Fruit fly (Drosophila melanogaster) whole organism, embryonic: Measurements from ENCODE around the gene CG13407.
A peak's percentile ranks its signal among the peaks of the same experiment; 100 is the strongest.

Experiments
- Ada2b ChIP-seq: fragments of 200-800 bp; sonication (Bioruptor generic); IDR thresholded peaks from 2 replicates; pipeline ENCODE4 v1.3.6; 2022; ENCODE audit warnings: missing biosample characterization, missing genetic modification characterization
- Antp ChIP-seq: fragments of 200-800 bp; sonication (Bioruptor generic); optimal IDR thresholded peaks from 3 replicates; lab custom pipeline; 2016; ENCODE audit warnings: missing biosample characterization, missing genetic modification characterization
- BtbVII ChIP-seq: fragments of 200-800 bp; sonication (Bioruptor generic); optimal IDR thresholded peaks from 3 replicates; lab custom pipeline; 2017; ENCODE audit warnings: missing biosample characterization, mild to moderate bottlenecking, missing genetic modification characterization
- CG12391 ChIP-seq: fragments of 200-800 bp; sonication (Bioruptor generic); optimal IDR thresholded peaks from 3 replicates; lab custom pipeline; 2018; ENCODE audit warnings: missing biosample characterization, mild to moderate bottlenecking, missing genetic modification characterization, moderate library complexity
- CG12744 ChIP-seq: fragments of 200-800 bp; sonication (Bioruptor generic); optimal IDR thresholded peaks from 2 replicates; lab custom pipeline; 2016; ENCODE audit warnings: missing biosample characterization, missing genetic modification characterization
- CG15696 ChIP-seq: fragments of 200-800 bp; sonication (Bioruptor generic); optimal IDR thresholded peaks from 2 replicates; lab custom pipeline; 2019; ENCODE audit warnings: missing biosample characterization, mild to moderate bottlenecking, missing genetic modification characterization, moderate library complexity
- CG17802 ChIP-seq: fragments of 200-800 bp; sonication (Bioruptor generic); optimal IDR thresholded peaks from 2 replicates; lab custom pipeline; 2018; ENCODE audit warnings: missing biosample characterization, mild to moderate bottlenecking, missing genetic modification characterization, moderate library complexity
- CG2116 ChIP-seq: fragments of 200-800 bp; sonication (Bioruptor generic); optimal IDR thresholded peaks from 3 replicates; lab custom pipeline; 2018; ENCODE audit warnings: missing biosample characterization, mild to moderate bottlenecking, missing genetic modification characterization
- CG2678 ChIP-seq: fragments of 200-800 bp; sonication (Bioruptor generic); optimal IDR thresholded peaks from 3 replicates; lab custom pipeline; 2019; ENCODE audit warnings: missing biosample characterization, mild to moderate bottlenecking, missing genetic modification characterization, moderate library complexity
- CG32772 ChIP-seq: fragments of 200-800 bp; sonication (Bioruptor generic); IDR thresholded peaks from 2 replicates; pipeline ENCODE4 v1.3.6; 2022; ENCODE audit warnings: missing biosample characterization, missing genetic modification characterization
- CG34376 ChIP-seq: fragments of 200-800 bp; sonication (Bioruptor generic); optimal IDR thresholded peaks from 2 replicates; lab custom pipeline; 2018; ENCODE audit warnings: missing biosample characterization, mild to moderate bottlenecking, missing genetic modification characterization
- CG3726 ChIP-seq: fragments of 200-800 bp; sonication (Bioruptor generic); IDR thresholded peaks from 3 replicates; pipeline ENCODE4, ENCODE4 v1.3.6; 2022; ENCODE audit warnings: missing biosample characterization, missing genetic modification characterization
- CG43689 ChIP-seq: fragments of 200-800 bp; sonication (Bioruptor generic); IDR thresholded peaks from 2 replicates; pipeline ENCODE4 v1.3.6; 2022; ENCODE audit warnings: missing biosample characterization, missing genetic modification characterization
- CG4617 ChIP-seq: fragments of 200-800 bp; sonication (Bioruptor generic); optimal IDR thresholded peaks from 3 replicates; lab custom pipeline; 2016; ENCODE audit warnings: missing biosample characterization, missing genetic modification characterization, borderline replicate concordance
- CG4730 ChIP-seq: fragments of 200-800 bp; sonication (Bioruptor generic); IDR thresholded peaks from 2 replicates; pipeline ENCODE4 v1.3.6; 2022; ENCODE audit warnings: missing biosample characterization, missing genetic modification characterization
- CG4854 ChIP-seq: fragments of 200-800 bp; sonication (Bioruptor generic); optimal IDR thresholded peaks from 2 replicates; lab custom pipeline; 2016; ENCODE audit warnings: missing biosample characterization, missing genetic modification characterization, inconsistent platforms
- CG5245 ChIP-seq: fragments of 200-800 bp; sonication (Bioruptor generic); optimal IDR thresholded peaks from 3 replicates; lab custom pipeline; 2016; ENCODE audit warnings: missing biosample characterization, missing genetic modification characterization
- D ChIP-seq, 2 experiments: fragments of 200-800 bp in 1 of 2; fragments of >200 bp in 1 of 2; sonication (Bioruptor generic) in 1 of 2; optimal IDR thresholded peaks; 2 replicates in 1 of 2; 3 replicates in 1 of 2; lab custom pipeline; 2017; ENCODE audit warnings: mild to moderate bottlenecking in 1 of 2, missing biosample characterization in 1 of 2, missing genetic modification characterization in 1 of 2, missing genetic modification reagents in 1 of 2
- Dp ChIP-seq: fragments of 200-800 bp; sonication (Bioruptor generic); optimal IDR thresholded peaks from 2 replicates; lab custom pipeline; 2018; ENCODE audit warnings: missing biosample characterization, mild to moderate bottlenecking, missing genetic modification characterization, moderate library complexity
- Dref ChIP-seq: fragments of 200-800 bp; sonication (Bioruptor generic); IDR thresholded peaks from 2 replicates; pipeline ENCODE4 v1.3.6; 2022; ENCODE audit warnings: missing biosample characterization, missing genetic modification characterization
- Ets65A ChIP-seq: fragments of 200-800 bp; sonication (Bioruptor generic); peaks from one replicate; lab custom pipeline; 2016; ENCODE audit warnings: missing biosample characterization, missing genetic modification characterization
- Gsc ChIP-seq: fragments of 200-800 bp; sonication (Bioruptor generic); IDR thresholded peaks from 2 replicates; pipeline ENCODE4 v1.3.6; 2022; ENCODE audit warnings: missing biosample characterization, missing genetic modification characterization
- Gug ChIP-seq: fragments of 200-800 bp; sonication (Bioruptor generic); IDR thresholded peaks from 4 replicates; pipeline ENCODE4 v1.3.6; 2022; ENCODE audit warnings: missing biosample characterization, missing genetic modification characterization
- H15 ChIP-seq: fragments of 200-800 bp; sonication (Bioruptor generic); IDR thresholded peaks from 3 replicates; pipeline ENCODE4 v1.3.6; 2022; ENCODE audit warnings: missing biosample characterization, missing genetic modification characterization
- HLHmδ ChIP-seq: fragments of 200-800 bp; sonication (Bioruptor generic); optimal IDR thresholded peaks from 2 replicates; lab custom pipeline; 2018; ENCODE audit warnings: missing biosample characterization, mild to moderate bottlenecking, missing genetic modification characterization, moderate library complexity
- Nf-YA ChIP-seq: fragments of 200-800 bp; sonication (Bioruptor generic); IDR thresholded peaks from 2 replicates; pipeline ENCODE4 v1.3.6; 2022; ENCODE audit warnings: missing biosample characterization, missing genetic modification characterization
- Oaz ChIP-seq: fragments of 200-800 bp; sonication (Bioruptor generic); IDR thresholded peaks from 2 replicates; pipeline ENCODE4 v1.3.6; 2022; ENCODE audit warnings: missing biosample characterization, missing genetic modification characterization
- Ravus ChIP-seq: fragments of 200-800 bp; sonication (Bioruptor generic); IDR thresholded peaks from 2 replicates; pipeline ENCODE4 v1.3.6; 2022; ENCODE audit warnings: missing biosample characterization, missing genetic modification characterization
- Sry-β ChIP-seq: fragments of 200-800 bp; sonication (Bioruptor generic); optimal IDR thresholded peaks from 2 replicates; lab custom pipeline; 2018; ENCODE audit warnings: missing biosample characterization, mild to moderate bottlenecking, missing genetic modification characterization, moderate library complexity
- TFAM ChIP-seq: fragments of 200-800 bp; sonication (Bioruptor generic); optimal IDR thresholded peaks from 2 replicates; lab custom pipeline; 2017; ENCODE audit warnings: missing biosample characterization, missing genetic modification characterization, inconsistent platforms
- Xbp1 ChIP-seq: fragments of 200-800 bp; sonication (Bioruptor generic); optimal IDR thresholded peaks from 3 replicates; lab custom pipeline; 2016; ENCODE audit warnings: missing biosample characterization, mild to moderate bottlenecking, missing genetic modification characterization
- ac ChIP-seq: fragments of 200-800 bp; sonication (Bioruptor generic); optimal IDR thresholded peaks from 3 replicates; lab custom pipeline; 2017; ENCODE audit warnings: missing biosample characterization, mild to moderate bottlenecking, missing genetic modification characterization
- al ChIP-seq: fragments of 200-800 bp; sonication (Bioruptor generic); IDR thresholded peaks from 2 replicates; pipeline ENCODE4 v1.3.6; 2022; ENCODE audit warnings: missing biosample characterization, missing genetic modification characterization
- cad ChIP-seq: fragments of >200 bp; optimal IDR thresholded peaks from 2 replicates; lab custom pipeline; 2017; ENCODE audit warnings: missing biosample characterization, missing genetic modification characterization
- crol ChIP-seq: fragments of 200-800 bp; sonication (Bioruptor generic); IDR thresholded peaks from 2 replicates; pipeline ENCODE4 v1.3.6; 2022; ENCODE audit warnings: missing biosample characterization, missing genetic modification characterization
- dan ChIP-seq: fragments of 200-800 bp; sonication (Bioruptor generic); IDR thresholded peaks from 2 replicates; pipeline ENCODE4 v1.3.6; 2022; ENCODE audit warnings: missing biosample characterization, missing genetic modification characterization
- dm ChIP-seq: fragments of 200-800 bp; sonication (Bioruptor generic); optimal IDR thresholded peaks from 3 replicates; lab custom pipeline; 2016; ENCODE audit warnings: missing biosample characterization, missing genetic modification characterization
- dmrt11E ChIP-seq: fragments of 200-800 bp; sonication (Bioruptor generic); optimal IDR thresholded peaks from 3 replicates; lab custom pipeline; 2018; ENCODE audit warnings: missing biosample characterization, mild to moderate bottlenecking, missing genetic modification characterization, moderate library complexity
- dpn ChIP-seq, 2 experiments: fragments of 200-800 bp; sonication (Bioruptor generic); optimal IDR thresholded peaks; 3 replicates each; lab custom pipeline; 2016; ENCODE audit warnings: missing biosample characterization in 2 of 2, missing genetic modification characterization in 2 of 2
- dysf ChIP-seq: fragments of 200-800 bp; sonication (Bioruptor generic); IDR thresholded peaks from 3 replicates; pipeline ENCODE4 v1.3.6; 2022; ENCODE audit warnings: missing biosample characterization, missing genetic modification characterization
- fu2 ChIP-seq: fragments of 200-800 bp; sonication (Bioruptor generic); optimal IDR thresholded peaks from 2 replicates; lab custom pipeline; 2016; ENCODE audit warnings: missing biosample characterization, missing genetic modification characterization
- kah ChIP-seq: fragments of 200-800 bp; sonication (Bioruptor generic); optimal IDR thresholded peaks from 2 replicates; lab custom pipeline; 2018; ENCODE audit warnings: missing biosample characterization, mild to moderate bottlenecking, missing genetic modification characterization
- klu ChIP-seq: fragments of 200-800 bp; sonication (Bioruptor generic); IDR thresholded peaks from 2 replicates; pipeline ENCODE4 v1.3.6; 2022; ENCODE audit warnings: missing biosample characterization, missing genetic modification characterization
- mld ChIP-seq: fragments of 200-800 bp; sonication (Bioruptor generic); IDR thresholded peaks from 3 replicates; pipeline ENCODE4 v1.3.6; 2022; ENCODE audit warnings: missing biosample characterization, missing genetic modification characterization; ENCODE audit not compliant: partially characterized antibody
- onecut ChIP-seq: fragments of 200-800 bp; sonication (Bioruptor generic); IDR thresholded peaks from 2 replicates; pipeline ENCODE4 v1.3.6; 2022; ENCODE audit warnings: missing biosample characterization, missing genetic modification characterization
- ranshi ChIP-seq: fragments of 200-800 bp; sonication (Bioruptor generic); IDR thresholded peaks from 2 replicates; pipeline ENCODE4 v1.3.6; 2022; ENCODE audit warnings: missing biosample characterization, missing genetic modification characterization
- repo ChIP-seq: fragments of 200-800 bp; sonication (Bioruptor generic); optimal IDR thresholded peaks from 2 replicates; lab custom pipeline; 2016; ENCODE audit warnings: missing biosample characterization, missing genetic modification characterization
- ro ChIP-seq: fragments of 200-800 bp; sonication (Bioruptor generic); IDR thresholded peaks from 2 replicates; pipeline ENCODE4 v1.3.6; 2022; ENCODE audit warnings: missing biosample characterization, missing genetic modification characterization
- schlank ChIP-seq: fragments of 200-800 bp; sonication (Bioruptor generic); optimal IDR thresholded peaks from 2 replicates; lab custom pipeline; 2018; ENCODE audit warnings: missing biosample characterization, mild to moderate bottlenecking, missing genetic modification characterization
- sens ChIP-seq: fragments of 200-800 bp; sonication (Bioruptor generic); peaks from one replicate; lab custom pipeline; 2016; ENCODE audit warnings: missing biosample characterization, missing genetic modification characterization
- tna ChIP-seq: fragments of 200-800 bp; sonication (Bioruptor generic); IDR thresholded peaks from 2 replicates; pipeline ENCODE4 v1.3.6; 2022; ENCODE audit warnings: missing biosample characterization, missing genetic modification characterization; ENCODE audit not compliant: partially characterized antibody
- yki ChIP-seq: fragments of >200 bp; optimal IDR thresholded peaks from 3 replicates; lab custom pipeline; 2018

CG13407 gene

dm6 chr3R:22139113-22139512 is 35.9 kb downstream of the CG13407 start (continued):
- TF ChIP-seq CG4854 (GFP tag; lab: Kevin White, UChicago) (no peak), Gsc (GFP tag; lab: Robert Waterston, UW) (peak; percentile 58; the same call in 1 of the 2 replicates), CG17802 (tag; lab: Kevin White, UChicago) (peak; percentile 51), Xbp1 (GFP tag; lab: Kevin White, UChicago) (peak; percentile 66), dpn (GFP tag; optimal IDR thresholded peaks at IDR 0.05; lab: Kevin White, UChicago) (peak; percentile 42 to 49), ranshi (GFP tag; lab: Robert Waterston, UW) (peak; percentile 78), onecut (GFP tag; lab: Robert Waterston, UW) (peak; percentile 60), CG34376 (GFP tag; lab: Kevin White, UChicago) (no peak), al (GFP tag; lab: Robert Waterston, UW) (peak; percentile 24; the same call in 1 of the 2 replicates), Nf-YA (peak; percentile 51; the same call in 1 of the 2 replicates), CG4617 (GFP tag; lab: Kevin White, UChicago) (no peak), CG4730 (peak; percentile 65), Ada2b (peak; percentile 66), CG12391 (tag; lab: Kevin White, UChicago) (peak; percentile 67), mld (GFP tag; lab: Robert Waterston, UW) (no peak), tna (GFP tag; lab: Robert Waterston, UW) (no peak), dmrt11E (tag; lab: Kevin White, UChicago) (peak; percentile 85), CG32772 (GFP tag; lab: Robert Waterston, UW) (peak; percentile 80), Ets65A (GFP tag; lab: Kevin White, UChicago) (peak; percentile 1), HLHmδ (GFP tag; lab: Kevin White, UChicago) (no peak), BtbVII (GFP tag; lab: Kevin White, UChicago) (no peak), Sry-β (GFP tag; lab: Kevin White, UChicago) (no peak), D (optimal IDR thresholded peaks at IDR 0.05; lab: Kevin White, UChicago) (no peak), D (GFP tag; optimal IDR thresholded peaks at IDR 0.05; lab: Kevin White, UChicago) (peak; percentile 69), dan (peak; percentile 67), Antp (GFP tag; lab: Kevin White, UChicago) (peak; percentile 80), TFAM (GFP tag; lab: Kevin White, UChicago) (no peak), CG15696 (tag; lab: Kevin White, UChicago) (peak; percentile 38), CG2678 (tag; lab: Kevin White, UChicago) (peak; percentile 55), schlank (tag; lab: Kevin White, UChicago) (no peak), fu2 (GFP tag; lab: Kevin White, UChicago) (no peak), CG2116 (GFP tag; lab: Kevin White, UChicago) (peak; percentile 19), CG5245 (GFP tag; lab: Kevin White, UChicago) (peak; percentile 81), Ravus (no peak; the same call in 1 of the 2 replicates), crol (peak; percentile 77), CG43689 (GFP tag; lab: Robert Waterston, UW) (no peak), Dref (no peak), H15 (GFP tag; lab: Robert Waterston, UW) (peak; percentile 48; the same call in 1 of the 3 replicates), ac (peak; percentile 67), repo (GFP tag; lab: Kevin White, UChicago) (peak; percentile 51), klu (no peak), CG12744 (GFP tag; lab: Kevin White, UChicago) (no peak), cad (GFP tag; lab: Kevin White, UChicago) (no peak), CG3726 (GFP tag; lab: Robert Waterston, UW) (peak; percentile 67; the same call in 2 of the 3 replicates), Oaz (peak; percentile 27; the same call in 1 of the 2 replicates), Gug (GFP tag; lab: Robert Waterston, UW) (peak; percentile 65; the same call in 3 of the 4 replicates), ro (GFP tag; lab: Robert Waterston, UW) (no peak), kah (GFP tag; lab: Kevin White, UChicago) (no peak), sens (GFP tag; lab: Kevin White, UChicago) (peak; percentile 92), yki (no peak), dm (GFP tag; lab: Kevin White, UChicago) (peak; percentile 26), dysf (GFP tag; lab: Robert Waterston, UW) (peak; percentile 64), Dp (GFP tag; lab: Kevin White, UChicago) (no peak)
